Worm (Caenorhabditis elegans) whole organism, mixed stage, embryonic: ENCODE measurements around the gene cnc-6.

Source experiments
- M03D4.4 ChIP-seq: sonication (generic microtip); optimal IDR thresholded peaks from 2 replicates; lab custom pipeline; 2017; ENCODE audit warnings: mild to moderate bottlenecking, missing genetic modification characterization, missing compliant biosample characterization
- bed-3 ChIP-seq: fragments of 200-800 bp; sonication (Bioruptor generic); optimal IDR thresholded peaks from 3 replicates; lab custom pipeline; 2018; ENCODE audit warnings: mild to moderate bottlenecking, missing genetic modification characterization, moderate library complexity, missing compliant biosample characterization
- blmp-1 ChIP-seq: fragments of 150-350 bp; optimal IDR thresholded peaks from 2 replicates; lab custom pipeline; 2014; ENCODE audit warnings: missing biosample characterization, missing genetic modification characterization
- ceh-39 ChIP-seq: fragments of 150-350 bp; optimal IDR thresholded peaks from 2 replicates; lab custom pipeline; 2014; ENCODE audit warnings: missing biosample characterization, missing genetic modification characterization
- ceh-43 ChIP-seq: fragments of 200-800 bp; sonication (Bioruptor generic); optimal IDR thresholded peaks from 2 replicates; lab custom pipeline; 2018; ENCODE audit warnings: mild to moderate bottlenecking, missing genetic modification characterization, moderate library complexity, missing compliant biosample characterization
- ceh-83 ChIP-seq: fragments of 200-800 bp; sonication (Bioruptor generic); optimal IDR thresholded peaks from 2 replicates; lab custom pipeline; 2018; ENCODE audit warnings: mild to moderate bottlenecking, missing genetic modification characterization, missing compliant biosample characterization
- ces-1 ChIP-seq: fragments of 150-350 bp; optimal IDR thresholded peaks from 2 replicates; lab custom pipeline; 2014; ENCODE audit warnings: missing biosample characterization, missing genetic modification reagents, missing genetic modification characterization
- cnd-1 ChIP-seq: fragments of 200-800 bp; sonication (Bioruptor generic); optimal IDR thresholded peaks from 2 replicates; lab custom pipeline; 2018; ENCODE audit warnings: mild to moderate bottlenecking, missing genetic modification characterization, missing compliant biosample characterization
- elt-3 ChIP-seq: fragments of 150-350 bp; optimal IDR thresholded peaks from 2 replicates; lab custom pipeline; 2014; ENCODE audit warnings: missing biosample characterization, missing genetic modification characterization
- flh-1 ChIP-seq: fragments of 200-800 bp; sonication (Bioruptor generic); optimal IDR thresholded peaks from 2 replicates; lab custom pipeline; 2018; ENCODE audit warnings: mild to moderate bottlenecking, missing genetic modification characterization, moderate library complexity, missing compliant biosample characterization
- ham-2 ChIP-seq: fragments of 200-800 bp; sonication (Bioruptor generic); optimal IDR thresholded peaks from 2 replicates; lab custom pipeline; 2018; ENCODE audit warnings: mild to moderate bottlenecking, missing genetic modification characterization, missing compliant biosample characterization
- hlh-1 ChIP-seq: fragments of 150-350 bp; optimal IDR thresholded peaks from 2 replicates; lab custom pipeline; 2014; ENCODE audit warnings: missing biosample characterization, missing genetic modification reagents, missing genetic modification characterization
- lin-13 ChIP-seq: fragments of 150-350 bp; optimal IDR thresholded peaks from 2 replicates; lab custom pipeline; 2014; ENCODE audit warnings: missing biosample characterization, missing genetic modification characterization
- lin-32 ChIP-seq: fragments of 200-800 bp; sonication (Bioruptor generic); optimal IDR thresholded peaks from 2 replicates; lab custom pipeline; 2018; ENCODE audit warnings: mild to moderate bottlenecking, missing genetic modification characterization, missing compliant biosample characterization
- mab-5 ChIP-seq: fragments of 150-350 bp; optimal IDR thresholded peaks from 2 replicates; lab custom pipeline; 2014; ENCODE audit warnings: missing biosample characterization, missing genetic modification characterization
- mep-1 ChIP-seq: fragments of 150-350 bp; optimal IDR thresholded peaks from 2 replicates; lab custom pipeline; 2017; ENCODE audit warnings: missing biosample characterization, missing genetic modification reagents, missing genetic modification characterization, inconsistent platforms
- mls-2 ChIP-seq: sonication (generic microtip); optimal IDR thresholded peaks from 2 replicates; lab custom pipeline; 2016; ENCODE audit warnings: mild to moderate bottlenecking, missing genetic modification characterization, moderate library complexity, missing compliant biosample characterization
- nhr-12 ChIP-seq: fragments of 150-350 bp; optimal IDR thresholded peaks from 2 replicates; lab custom pipeline; 2014; ENCODE audit warnings: missing biosample characterization, missing genetic modification characterization
- nhr-2 ChIP-seq: fragments of 150-350 bp; optimal IDR thresholded peaks from 2 replicates; lab custom pipeline; 2014; ENCODE audit warnings: missing biosample characterization, missing genetic modification characterization
- nhr-28 ChIP-seq: fragments of 150-350 bp; optimal IDR thresholded peaks from 2 replicates; lab custom pipeline; 2014; ENCODE audit warnings: missing biosample characterization, missing genetic modification characterization
- nhr-76 ChIP-seq: sonication (generic microtip); optimal IDR thresholded peaks from 2 replicates; lab custom pipeline; 2017; ENCODE audit warnings: missing biosample characterization, missing genetic modification characterization
- pha-4 ChIP-seq: fragments of 150-350 bp; optimal IDR thresholded peaks from 2 replicates; lab custom pipeline; 2018; ENCODE audit warnings: missing biosample characterization, missing genetic modification reagents, missing genetic modification characterization
- sem-2 ChIP-seq: fragments of 200-800 bp; sonication (Bioruptor generic); optimal IDR thresholded peaks from 2 replicates; lab custom pipeline; 2018; ENCODE audit warnings: mild to moderate bottlenecking, missing genetic modification characterization, missing compliant biosample characterization
- snpc-4 ChIP-seq: fragments of 150-350 bp; optimal IDR thresholded peaks from 2 replicates; lab custom pipeline; 2014; ENCODE audit warnings: missing biosample characterization, missing genetic modification characterization
- sptf-1 ChIP-seq: sonication (generic microtip); optimal IDR thresholded peaks from 2 replicates; lab custom pipeline; 2017; ENCODE audit warnings: mild to moderate bottlenecking, missing genetic modification characterization, moderate library complexity, missing compliant biosample characterization
- tbx-8 ChIP-seq: fragments of 200-800 bp; sonication (Bioruptor generic); optimal IDR thresholded peaks from 2 replicates; lab custom pipeline; 2018; ENCODE audit warnings: mild to moderate bottlenecking, missing genetic modification characterization, moderate library complexity, missing compliant biosample characterization
- unc-120 ChIP-seq: sonication (generic microtip); optimal IDR thresholded peaks from 2 replicates; lab custom pipeline; 2017; ENCODE audit warnings: missing genetic modification characterization, missing compliant biosample characterization; ENCODE audit not compliant: poor library complexity, severe bottlenecking
- unc-39 ChIP-seq: fragments of 150-350 bp; optimal IDR thresholded peaks from 2 replicates; lab custom pipeline; 2014; ENCODE audit warnings: missing biosample characterization, missing genetic modification characterization
- unc-62 ChIP-seq: fragments of 150-350 bp; optimal IDR thresholded peaks from 2 replicates; lab custom pipeline; 2014; ENCODE audit warnings: missing biosample characterization, missing genetic modification reagents, missing genetic modification characterization
- zip-8 ChIP-seq: fragments of 150-350 bp; optimal IDR thresholded peaks from 2 replicates; lab custom pipeline; 2014; ENCODE audit warnings: missing biosample characterization, missing genetic modification characterization
- ztf-11 ChIP-seq: fragments of 150-350 bp; optimal IDR thresholded peaks from 2 replicates; lab custom pipeline; 2014; ENCODE audit warnings: missing biosample characterization, missing genetic modification characterization

Gene cnc-6

ce11 chrIII:1794100-1794499, 30.8 kb downstream of the cnc-6 start:
- TF ChIP-seq nhr-28 (no peak), cnd-1 (tag; lab: Kevin White, UChicago) (no peak), nhr-12 (tag; lab: Kevin White, UChicago) (no peak), ham-2 (GFP tag; lab: Kevin White, UChicago) (no peak), elt-3 (tag; lab: Kevin White, UChicago) (no peak), sem-2 (GFP tag; lab: Kevin White, UChicago) (no peak), unc-39 (tag; lab: Kevin White, UChicago) (no peak), nhr-76 (tag; lab: Kevin White, UChicago) (no peak), mls-2 (tag; lab: Kevin White, UChicago) (no peak), flh-1 (GFP tag; lab: Kevin White, UChicago) (no peak), ceh-39 (tag; lab: Kevin White, UChicago) (no peak), bed-3 (GFP tag; lab: Kevin White, UChicago) (no peak), blmp-1 (tag; lab: Kevin White, UChicago) (no peak), unc-120 (no peak), nhr-2 (tag; lab: Kevin White, UChicago) (no peak), lin-13 (tag; lab: Kevin White, UChicago) (no peak), hlh-1 (tag; lab: Kevin White, UChicago) (no peak), pha-4 (tag; lab: Kevin White, UChicago) (no peak)

ce11 chrIII:1799407-1799806, 36.1 kb downstream of the cnc-6 start:
- TF ChIP-seq zip-8 (tag; lab: Kevin White, UChicago) (peak; percentile 60), pha-4 (tag; lab: Kevin White, UChicago) (no peak)

ce11 chrIII:1803000-1803399, 39.7 kb downstream of the cnc-6 start:
- TF ChIP-seq mls-2 (tag; lab: Kevin White, UChicago): no peak
- TF ChIP-seq lin-13 (tag; lab: Kevin White, UChicago): no peak
- TF ChIP-seq unc-120: no peak
- no peak for TF ChIP-seq zip-8 (tag; lab: Kevin White, UChicago)
- no peak for TF ChIP-seq ztf-11
- no peak for TF ChIP-seq sptf-1 (tag; lab: Kevin White, UChicago)
- no peak for TF ChIP-seq elt-3 (tag; lab: Kevin White, UChicago)
- no peak for TF ChIP-seq blmp-1 (tag; lab: Kevin White, UChicago)
- TF ChIP-seq ces-1 (GFP tag; lab: Kevin White, UChicago): no peak
- TF ChIP-seq nhr-76 (tag; lab: Kevin White, UChicago): no peak
- TF ChIP-seq flh-1 (GFP tag; lab: Kevin White, UChicago): no peak
- no peak for TF ChIP-seq ceh-43 (GFP tag; lab: Kevin White, UChicago)
- TF ChIP-seq ceh-83 (GFP tag; lab: Kevin White, UChicago): no peak
- no peak for TF ChIP-seq unc-62 (GFP tag; lab: Kevin White, UChicago)
- no peak for TF ChIP-seq M03D4.4 (tag; lab: Kevin White, UChicago)
- TF ChIP-seq ham-2 (GFP tag; lab: Kevin White, UChicago): no peak
- no peak for TF ChIP-seq bed-3 (GFP tag; lab: Kevin White, UChicago)

- TF ChIP-seq flh-1 (GFP tag; lab: Kevin White, UChicago) (no peak), sptf-1 (tag; lab: Kevin White, UChicago) (peak; percentile 27)
Measured at ce11 chrIII:1804477-1804876, 41.2 kb downstream of the cnc-6 start.

ce11 chrIII:1805415-1806008, 42.2 kb downstream of the cnc-6 start:
- no peak for TF ChIP-seq bed-3 (GFP tag; lab: Kevin White, UChicago)
- TF ChIP-seq mab-5: no peak
- peak; percentile 35 for TF ChIP-seq ces-1 (GFP tag; lab: Kevin White, UChicago)
- no peak for TF ChIP-seq unc-62 (GFP tag; lab: Kevin White, UChicago)

ce11 chrIII:1806183-1806798, 43.0 kb downstream of the cnc-6 start:
- TF ChIP-seq lin-13 (tag; lab: Kevin White, UChicago) (no peak), M03D4.4 (tag; lab: Kevin White, UChicago) (no peak), nhr-2 (tag; lab: Kevin White, UChicago) (no peak), lin-32 (no peak), blmp-1 (tag; lab: Kevin White, UChicago) (no peak), mep-1 (tag; lab: Kevin White, UChicago) (no peak), tbx-8 (GFP tag; lab: Kevin White, UChicago) (no peak), ces-1 (GFP tag; lab: Kevin White, UChicago) (no peak), nhr-12 (tag; lab: Kevin White, UChicago) (no peak), snpc-4 (tag; lab: Kevin White, UChicago) (no peak), sptf-1 (tag; lab: Kevin White, UChicago) (no peak)
